Worm (Caenorhabditis elegans) whole organism, L3 larva: ENCODE results near the gene sgca-1.

Experiments
- R02D3.7 ChIP-seq: fragments of 150-350 bp; optimal IDR thresholded peaks from 2 replicates; lab custom pipeline; 2014; ENCODE audit warnings: missing biosample characterization, missing genetic modification characterization
- ZK546.5 ChIP-seq: sonication (generic microtip); optimal IDR thresholded peaks from 2 replicates; lab custom pipeline; 2017; ENCODE audit warnings: missing biosample characterization, missing genetic modification characterization
- aly-2 ChIP-seq: fragments of 150-350 bp; optimal IDR thresholded peaks from 2 replicates; lab custom pipeline; 2014; ENCODE audit warnings: missing biosample characterization, missing genetic modification characterization
- ama-1 ChIP-seq: fragments of 150-350 bp; optimal IDR thresholded peaks from 2 replicates; lab custom pipeline; 2018
- ceh-16 ChIP-seq: sonication (generic microtip); optimal IDR thresholded peaks from 2 replicates; lab custom pipeline; 2017; ENCODE audit warnings: missing biosample characterization, missing genetic modification characterization
- ceh-28 ChIP-seq: fragments of 150-350 bp; optimal IDR thresholded peaks from 2 replicates; lab custom pipeline; 2014; ENCODE audit warnings: missing biosample characterization, missing genetic modification reagents, missing genetic modification characterization
- ceh-82 ChIP-seq: fragments of 150-350 bp; optimal IDR thresholded peaks from 2 replicates; lab custom pipeline; 2014; ENCODE audit warnings: missing biosample characterization, missing genetic modification characterization
- ceh-9 ChIP-seq: sonication (generic microtip); optimal IDR thresholded peaks from 2 replicates; lab custom pipeline; 2018; ENCODE audit warnings: missing biosample characterization, missing genetic modification characterization
- daf-12 ChIP-seq: fragments of 150-350 bp; optimal IDR thresholded peaks from 2 replicates; lab custom pipeline; 2014; ENCODE audit warnings: missing biosample characterization, missing genetic modification reagents, missing genetic modification characterization
- egl-27 ChIP-seq: sonication (generic microtip); optimal IDR thresholded peaks from 4 replicates; lab custom pipeline; 2017; ENCODE audit warnings: missing biosample characterization, missing genetic modification reagents, missing genetic modification characterization
- egl-5 ChIP-seq: fragments of 150-350 bp; optimal IDR thresholded peaks from 2 replicates; lab custom pipeline; 2017; ENCODE audit warnings: missing biosample characterization, missing genetic modification reagents, missing genetic modification characterization, inconsistent platforms
- elt-1 ChIP-seq: fragments of 150-350 bp; optimal IDR thresholded peaks from 2 replicates; lab custom pipeline; 2014; ENCODE audit warnings: missing biosample characterization, missing genetic modification characterization
- elt-2 ChIP-seq: sonication (generic microtip); optimal IDR thresholded peaks from 2 replicates; lab custom pipeline; 2016; ENCODE audit warnings: missing genetic modification reagents, mild to moderate bottlenecking, missing genetic modification characterization, missing compliant biosample characterization
- elt-3 ChIP-seq, 3 experiments: fragments of 150-350 bp in 1 of 3; sonication (generic microtip) in 2 of 3; optimal IDR thresholded peaks; 2 replicates in 2 of 3; 4 replicates in 1 of 3; lab custom pipeline; 2014 to 2017; ENCODE audit warnings: missing biosample characterization in 3 of 3, missing genetic modification characterization in 3 of 3
- eor-1 ChIP-seq, 2 experiments: fragments of 150-350 bp; optimal IDR thresholded peaks; 2 replicates each; lab custom pipeline; 2014 to 2018; ENCODE audit warnings: missing biosample characterization in 2 of 2, missing genetic modification characterization in 2 of 2
- fkh-10 ChIP-seq: sonication (generic microtip); optimal IDR thresholded peaks from 2 replicates; lab custom pipeline; 2017; ENCODE audit warnings: missing biosample characterization, missing genetic modification reagents, missing genetic modification characterization
- fkh-2 ChIP-seq: fragments of 150-350 bp; optimal IDR thresholded peaks from 2 replicates; lab custom pipeline; 2014; ENCODE audit warnings: missing biosample characterization, missing genetic modification reagents, missing genetic modification characterization
- fos-1 ChIP-seq: fragments of 150-350 bp; optimal IDR thresholded peaks from 2 replicates; lab custom pipeline; 2014; ENCODE audit warnings: missing biosample characterization, missing genetic modification characterization
- hmg-11 ChIP-seq: sonication (generic microtip); optimal IDR thresholded peaks from 2 replicates; lab custom pipeline; 2016; ENCODE audit warnings: missing genetic modification characterization, missing compliant biosample characterization
- jun-1 ChIP-seq: fragments of 150-350 bp; optimal IDR thresholded peaks from 2 replicates; lab custom pipeline; 2014; ENCODE audit warnings: missing biosample characterization, missing genetic modification reagents, missing genetic modification characterization
- lin-15B ChIP-seq: fragments of 150-350 bp; optimal IDR thresholded peaks from 2 replicates; lab custom pipeline; 2014; ENCODE audit warnings: missing biosample characterization, missing genetic modification characterization
- lin-39 ChIP-seq: fragments of 150-350 bp; optimal IDR thresholded peaks from 2 replicates; lab custom pipeline; 2018; ENCODE audit warnings: missing biosample characterization, missing genetic modification reagents, missing genetic modification characterization
- lsy-12 ChIP-seq: sonication (generic microtip); optimal IDR thresholded peaks from 2 replicates; lab custom pipeline; 2016; ENCODE audit warnings: mild to moderate bottlenecking, missing genetic modification characterization, missing compliant biosample characterization
- mdl-1 ChIP-seq: fragments of 150-350 bp; optimal IDR thresholded peaks from 2 replicates; lab custom pipeline; 2014; ENCODE audit warnings: missing biosample characterization, missing genetic modification characterization
- mml-1 ChIP-seq: fragments of 150-350 bp; sonication (generic microtip); optimal IDR thresholded peaks from 3 replicates; lab custom pipeline; 2014; ENCODE audit warnings: missing biosample characterization, missing genetic modification characterization
- nfya-1 ChIP-seq: sonication (generic microtip); optimal IDR thresholded peaks from 2 replicates; lab custom pipeline; 2017; ENCODE audit warnings: missing genetic modification characterization, mild to moderate bottlenecking, missing compliant biosample characterization, antibody characterized with exemption, moderate library complexity; ENCODE audit not compliant: insufficient read depth
- nhr-11 ChIP-seq: fragments of 150-350 bp; optimal IDR thresholded peaks from 2 replicates; lab custom pipeline; 2014; ENCODE audit warnings: missing biosample characterization, missing genetic modification characterization
- nhr-12 ChIP-seq: fragments of 150-350 bp; optimal IDR thresholded peaks from 2 replicates; lab custom pipeline; 2014; ENCODE audit warnings: missing biosample characterization, missing genetic modification characterization
- nhr-23 ChIP-seq: fragments of 150-350 bp; optimal IDR thresholded peaks from 2 replicates; lab custom pipeline; 2014; ENCODE audit warnings: missing biosample characterization, missing genetic modification reagents, missing genetic modification characterization
- nhr-237 ChIP-seq: fragments of 150-350 bp; optimal IDR thresholded peaks from 2 replicates; lab custom pipeline; 2014; ENCODE audit warnings: missing biosample characterization, missing genetic modification characterization
- nhr-25 ChIP-seq: sonication (generic microtip); optimal IDR thresholded peaks from 2 replicates; lab custom pipeline; 2017; ENCODE audit warnings: missing biosample characterization, missing genetic modification characterization
- nhr-28 ChIP-seq: fragments of 150-350 bp; optimal IDR thresholded peaks from 2 replicates; lab custom pipeline; 2014; ENCODE audit warnings: missing biosample characterization, missing genetic modification characterization
- nhr-43 ChIP-seq: sonication (generic microtip); optimal IDR thresholded peaks from 2 replicates; lab custom pipeline; 2016; ENCODE audit warnings: mild to moderate bottlenecking, missing genetic modification characterization, missing compliant biosample characterization; ENCODE audit not compliant: poor library complexity, severe bottlenecking
- nhr-67 ChIP-seq: fragments of 150-350 bp; optimal IDR thresholded peaks from 2 replicates; lab custom pipeline; 2014; ENCODE audit warnings: missing biosample characterization, missing genetic modification characterization
- nhr-76 ChIP-seq: fragments of 150-350 bp; sonication (generic microtip); optimal IDR thresholded peaks from 5 replicates; lab custom pipeline; 2014; ENCODE audit warnings: missing biosample characterization, missing genetic modification characterization
- nhr-77 ChIP-seq: fragments of 150-350 bp; optimal IDR thresholded peaks from 2 replicates; lab custom pipeline; 2014; ENCODE audit warnings: missing biosample characterization, missing genetic modification characterization
- pha-4 ChIP-seq: fragments of 150-350 bp; optimal IDR thresholded peaks from 2 replicates; lab custom pipeline; 2014; ENCODE audit warnings: missing biosample characterization, missing genetic modification reagents, missing genetic modification characterization
- pqm-1 ChIP-seq: fragments of 150-350 bp; optimal IDR thresholded peaks from 2 replicates; lab custom pipeline; 2017; ENCODE audit warnings: missing biosample characterization, missing genetic modification characterization, inconsistent platforms
- sea-2 ChIP-seq: fragments of 150-350 bp; sonication (generic microtip); optimal IDR thresholded peaks from 4 replicates; lab custom pipeline; 2014; ENCODE audit warnings: missing biosample characterization, missing genetic modification reagents, missing genetic modification characterization
- skn-1 ChIP-seq: fragments of 150-350 bp; optimal IDR thresholded peaks from 2 replicates; lab custom pipeline; 2014; ENCODE audit warnings: missing biosample characterization, missing genetic modification characterization
- snpc-4 ChIP-seq: fragments of 150-350 bp; optimal IDR thresholded peaks from 2 replicates; lab custom pipeline; 2014; ENCODE audit warnings: missing biosample characterization, missing genetic modification characterization
- tbx-2 ChIP-seq: sonication (generic microtip); optimal IDR thresholded peaks from 2 replicates; lab custom pipeline; 2016; ENCODE audit warnings: mild to moderate bottlenecking, missing genetic modification characterization, missing compliant biosample characterization
- unc-39 ChIP-seq: sonication (generic microtip); optimal IDR thresholded peaks from 4 replicates; lab custom pipeline; 2017; ENCODE audit warnings: missing biosample characterization, missing genetic modification characterization
- unc-62 ChIP-seq: fragments of 150-350 bp; sonication (generic microtip); optimal IDR thresholded peaks from 4 replicates; lab custom pipeline; 2014; ENCODE audit warnings: missing biosample characterization, missing genetic modification reagents, missing genetic modification characterization
- zag-1 ChIP-seq: fragments of 150-350 bp; optimal IDR thresholded peaks from 2 replicates; lab custom pipeline; 2014; ENCODE audit warnings: missing biosample characterization, missing genetic modification characterization
- ztf-11 ChIP-seq: fragments of 150-350 bp; optimal IDR thresholded peaks from 2 replicates; lab custom pipeline; 2014; ENCODE audit warnings: missing biosample characterization, missing genetic modification characterization
- ztf-4 ChIP-seq: fragments of 150-350 bp; optimal IDR thresholded peaks from 2 replicates; lab custom pipeline; 2014; ENCODE audit warnings: missing biosample characterization, missing genetic modification characterization

Gene sgca-1

DNA sequence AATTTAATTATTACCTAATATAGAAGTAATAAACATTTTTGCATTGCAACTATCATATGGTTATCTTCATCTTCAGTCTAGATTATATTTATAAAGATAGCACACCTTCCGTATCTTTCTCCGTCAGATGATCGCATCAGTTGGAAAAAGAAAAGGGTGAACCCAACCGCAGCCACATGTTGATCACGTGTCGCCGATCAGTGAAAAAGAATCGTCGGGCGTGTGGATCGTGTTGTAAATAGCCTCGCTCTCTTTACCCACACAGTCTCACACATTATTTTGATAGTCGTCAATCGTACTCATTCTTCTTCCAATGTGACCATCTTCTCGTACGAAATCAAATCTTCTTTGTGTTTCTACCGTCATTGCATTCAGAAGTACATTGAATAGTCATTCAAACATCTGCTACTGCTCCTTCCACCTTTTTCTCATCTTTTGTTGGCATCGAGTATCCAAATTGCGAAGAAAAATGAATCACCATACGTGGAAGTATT lies 45.4 kb downstream of the sgca-1 start:
- TF ChIP-seq fos-1 (tag; lab: Kevin White, UChicago) (peak; percentile 82), ztf-4 (peak; percentile 85), ceh-16 (tag; lab: Kevin White, UChicago) (no peak), nhr-12 (tag; lab: Kevin White, UChicago) (no peak), pqm-1 (tag; lab: Kevin White, UChicago) (peak; percentile 89), eor-1 (tag; optimal IDR thresholded peaks at IDR 0.05; lab: Kevin White, UChicago) (peak in 1 of 2 experiments; percentile 71), fkh-2 (no peak), hmg-11 (tag; lab: Kevin White, UChicago) (no peak), fkh-10 (no peak), mdl-1 (tag; lab: Kevin White, UChicago) (peak; percentile 99), mml-1 (peak; percentile 92), R02D3.7 (tag; lab: Kevin White, UChicago) (peak; percentile 59), lsy-12 (tag; lab: Kevin White, UChicago) (peak; percentile 89), egl-27 (tag; lab: Kevin White, UChicago) (peak; percentile 91), ceh-82 (tag; lab: Kevin White, UChicago) (peak; percentile 31), egl-5 (peak; percentile 80), snpc-4 (tag; lab: Kevin White, UChicago) (peak; percentile 46), daf-12 (tag; lab: Kevin White, UChicago) (no peak), nhr-77 (tag; lab: Kevin White, UChicago) (peak; percentile 13), lin-15B (no peak), ceh-9 (tag; lab: Kevin White, UChicago) (no peak), nhr-25 (tag; lab: Kevin White, UChicago) (peak; percentile 98), nfya-1 (peak; percentile 85), sea-2 (GFP tag; lab: Kevin White, UChicago) (no peak), nhr-76 (peak; percentile 16), jun-1 (tag; lab: Kevin White, UChicago) (peak; percentile 76), unc-62 (peak; percentile 80), nhr-67 (tag; lab: Kevin White, UChicago) (no peak), elt-3 (tag; optimal IDR thresholded peaks at IDR 0.05; lab: Kevin White, UChicago) (peak; percentile 75 to 89 (median 84)), lin-39 (tag; lab: Kevin White, UChicago) (peak; percentile 17), ceh-28 (tag; lab: Kevin White, UChicago) (peak; percentile 71), nhr-11 (tag; lab: Kevin White, UChicago) (peak; percentile 68), ama-1 (lab: Kevin White, UChicago) (peak; percentile 99), elt-2 (tag; lab: Kevin White, UChicago) (peak; percentile 98), skn-1 (tag; lab: Kevin White, UChicago) (no peak), ZK546.5 (tag; lab: Kevin White, UChicago) (no peak), pha-4 (tag; lab: Kevin White, UChicago) (peak; percentile 94), elt-1 (tag; lab: Kevin White, UChicago) (peak; percentile 98), nhr-237 (tag; lab: Kevin White, UChicago) (no peak), ztf-11 (tag; lab: Kevin White, UChicago) (no peak), tbx-2 (tag; lab: Kevin White, UChicago) (peak; percentile 90), nhr-43 (tag; lab: Kevin White, UChicago) (peak; percentile 88), unc-39 (tag; lab: Kevin White, UChicago) (no peak), nhr-28 (peak; percentile 67), zag-1 (no peak), nhr-23 (tag; lab: Kevin White, UChicago) (peak; percentile 97), aly-2 (tag; lab: Kevin White, UChicago) (no peak)
